Worm (Caenorhabditis elegans) whole organism, mixed stage, embryonic: ENCODE measurements around the gene kgb-2.

Experiments used
- ces-1 ChIP-seq: fragments of 150-350 bp; optimal IDR thresholded peaks from 2 replicates; lab custom pipeline; 2014; ENCODE audit warnings: missing biosample characterization, missing genetic modification reagents, missing genetic modification characterization
- elt-3 ChIP-seq: fragments of 150-350 bp; optimal IDR thresholded peaks from 2 replicates; lab custom pipeline; 2014; ENCODE audit warnings: missing biosample characterization, missing genetic modification characterization
- nhr-28 ChIP-seq: fragments of 150-350 bp; optimal IDR thresholded peaks from 2 replicates; lab custom pipeline; 2014; ENCODE audit warnings: missing biosample characterization, missing genetic modification characterization

DNA sequence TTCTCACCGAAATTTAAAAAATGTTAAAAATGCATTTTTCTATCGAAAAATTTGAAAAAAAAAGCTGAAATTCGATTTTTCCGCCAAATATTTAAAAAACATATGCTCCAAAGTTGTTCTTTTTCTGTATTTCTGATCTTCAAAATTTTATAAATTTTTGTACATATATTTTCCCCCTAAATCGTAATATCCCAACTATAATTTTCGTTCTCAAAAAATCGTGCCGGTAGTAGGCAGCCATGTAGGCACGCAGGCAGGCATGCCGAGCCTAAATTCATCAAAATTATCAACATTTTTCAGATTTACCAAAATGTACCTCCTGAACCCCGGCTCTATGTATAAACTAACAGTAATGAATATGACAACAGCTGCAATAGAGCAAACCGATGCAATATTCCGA is 41.7 kb upstream of the kgb-2 start, which contains the start of gene sre-5:
- TF ChIP-seq ces-1 (GFP tag; lab: Kevin White, UChicago) (no peak), nhr-28 (tag; lab: Kevin White, UChicago) (no peak), elt-3 (tag; lab: Kevin White, UChicago) (no peak)
